Fruit fly (Drosophila melanogaster): Measurements from ENCODE around the gene Jhbp4.

Gene Jhbp4

dm6 chr3R:16004691-16005474 is 38.4 kb upstream of the Jhbp4 start (continued):
- peak; percentile 62 for TF ChIP-seq CG2678 (tag; optimal IDR thresholded peaks at IDR 0.05)
- TF ChIP-seq CG18619 (GFP tag; optimal IDR thresholded peaks at IDR 0.05), result no peak
- TF ChIP-seq CG15269 (tag; optimal IDR thresholded peaks at IDR 0.05), result no peak
- no peak for TF ChIP-seq Dll (GFP tag; IDR thresholded peaks at IDR 0.05; ENCODE audit: partially characterized antibody)
- TF ChIP-seq ftz-f1 (GFP tag; optimal IDR thresholded peaks at IDR 0.05), result no peak
- no peak for TF ChIP-seq CG18764 (GFP tag; optimal IDR thresholded peaks at IDR 0.05)
- TF ChIP-seq CkIIα-i1 (GFP tag; IDR thresholded peaks at IDR 0.05), result no peak
- TF ChIP-seq sens-2 (GFP tag; IDR thresholded peaks at IDR 0.05), result no peak
- peak; percentile 25; the same call in 1 of the 2 replicates for TF ChIP-seq MBD-R2 (GFP tag; IDR thresholded peaks at IDR 0.05)
- peak; percentile 12 for TF ChIP-seq MTF-1 (GFP tag; optimal IDR thresholded peaks at IDR 0.05; ENCODE audit: borderline replicate concordance)
- TF ChIP-seq CG17829 (tag; optimal IDR thresholded peaks at IDR 0.05), result no peak
- no peak for TF ChIP-seq peb (GFP tag; IDR thresholded peaks at IDR 0.05)
- peak; percentile 50; the same call in 1 of the 2 replicates for TF ChIP-seq CG32532 (GFP tag; IDR thresholded peaks at IDR 0.05)
- no peak for TF ChIP-seq CG14014 (GFP tag; IDR thresholded peaks at IDR 0.05)
- no peak for TF ChIP-seq zf30C (GFP tag; optimal IDR thresholded peaks at IDR 0.05)
- no peak for TF ChIP-seq her (GFP tag; optimal IDR thresholded peaks at IDR 0.05)
- no peak for TF ChIP-seq B-H1 (GFP tag; IDR thresholded peaks at IDR 0.05)
- peak; percentile 75; the same call in 2 of the 4 replicates for TF ChIP-seq chinmo (GFP tag; IDR thresholded peaks at IDR 0.05; ENCODE audit: partially characterized antibody)
- TF ChIP-seq CG8388 (GFP tag; optimal IDR thresholded peaks at IDR 0.05), result no peak
- no peak for TF ChIP-seq CG32772 (GFP tag; IDR thresholded peaks at IDR 0.05)
- peak; percentile 34 for TF ChIP-seq CG15514 (GFP tag; optimal IDR thresholded peaks at IDR 0.05)
- no peak for TF ChIP-seq ewg (GFP tag; optimal IDR thresholded peaks at IDR 0.05)
- no peak for TF ChIP-seq CG17612 (GFP tag; IDR thresholded peaks at IDR 0.05)
- TF ChIP-seq CG9932 (GFP tag; IDR thresholded peaks at IDR 0.05), result no peak
- TF ChIP-seq p53 (GFP tag; optimal IDR thresholded peaks at IDR 0.05), result peak; percentile 8
- peak; percentile 51; the same call in 1 of the 2 replicates for TF ChIP-seq CG4360 (GFP tag; IDR thresholded peaks at IDR 0.05)
- no peak for TF ChIP-seq Side (GFP tag; optimal IDR thresholded peaks at IDR 0.05)
- TF ChIP-seq Ssrp (tag; optimal IDR thresholded peaks at IDR 0.05), result no peak
- TF ChIP-seq Hmr (GFP tag; optimal IDR thresholded peaks at IDR 0.05), result peak; percentile 39
- peak; percentile 48 for TF ChIP-seq Nf-YB (GFP tag; optimal IDR thresholded peaks at IDR 0.05)
- no peak for TF ChIP-seq CG33213 (GFP tag; optimal IDR thresholded peaks at IDR 0.05)
- TF ChIP-seq ind (GFP tag; optimal IDR thresholded peaks at IDR 0.05), result no peak
- TF ChIP-seq Ets97D (GFP tag; optimal IDR thresholded peaks at IDR 0.05), result no peak
- TF ChIP-seq CG12104 (GFP tag; optimal IDR thresholded peaks at IDR 0.05), result no peak
- no peak for TF ChIP-seq Hr51 (GFP tag; optimal IDR thresholded peaks at IDR 0.05)
- no peak for TF ChIP-seq NC2β (GFP tag; optimal IDR thresholded peaks at IDR 0.05)
- no peak for TF ChIP-seq CG10147 (GFP tag; optimal IDR thresholded peaks at IDR 0.05)
- TF ChIP-seq CG13296 (GFP tag; optimal IDR thresholded peaks at IDR 0.05), result peak; percentile 67
- TF ChIP-seq CG9876 (GFP tag; optimal IDR thresholded peaks at IDR 0.05), result no peak
- no peak for TF ChIP-seq btn (GFP tag; optimal IDR thresholded peaks at IDR 0.05)
- TF ChIP-seq CG9437 (GFP tag; optimal IDR thresholded peaks at IDR 0.05), result no peak
- TF ChIP-seq CG16779 (GFP tag; IDR thresholded peaks at IDR 0.05), result no peak
- TF ChIP-seq BtbVII (GFP tag; optimal IDR thresholded peaks at IDR 0.05), result peak; percentile 50
- no peak for TF ChIP-seq Usf (GFP tag; optimal IDR thresholded peaks at IDR 0.05)
- TF ChIP-seq nmo (GFP tag; optimal IDR thresholded peaks at IDR 0.05), result no peak
- no peak for TF ChIP-seq ERR (GFP tag; optimal IDR thresholded peaks at IDR 0.05)
- TF ChIP-seq CG10979 (tag; optimal IDR thresholded peaks at IDR 0.05), result no peak
- TF ChIP-seq ash1 (GFP tag; optimal IDR thresholded peaks at IDR 0.05), result peak; percentile 36
- no peak for TF ChIP-seq slou (GFP tag; optimal IDR thresholded peaks at IDR 0.05)
- no peak for TF ChIP-seq en (GFP tag; optimal IDR thresholded peaks at IDR 0.05)
